Fruit fly (Drosophila melanogaster): Measurements from ENCODE around the gene aly.

The aly gene

DNA sequence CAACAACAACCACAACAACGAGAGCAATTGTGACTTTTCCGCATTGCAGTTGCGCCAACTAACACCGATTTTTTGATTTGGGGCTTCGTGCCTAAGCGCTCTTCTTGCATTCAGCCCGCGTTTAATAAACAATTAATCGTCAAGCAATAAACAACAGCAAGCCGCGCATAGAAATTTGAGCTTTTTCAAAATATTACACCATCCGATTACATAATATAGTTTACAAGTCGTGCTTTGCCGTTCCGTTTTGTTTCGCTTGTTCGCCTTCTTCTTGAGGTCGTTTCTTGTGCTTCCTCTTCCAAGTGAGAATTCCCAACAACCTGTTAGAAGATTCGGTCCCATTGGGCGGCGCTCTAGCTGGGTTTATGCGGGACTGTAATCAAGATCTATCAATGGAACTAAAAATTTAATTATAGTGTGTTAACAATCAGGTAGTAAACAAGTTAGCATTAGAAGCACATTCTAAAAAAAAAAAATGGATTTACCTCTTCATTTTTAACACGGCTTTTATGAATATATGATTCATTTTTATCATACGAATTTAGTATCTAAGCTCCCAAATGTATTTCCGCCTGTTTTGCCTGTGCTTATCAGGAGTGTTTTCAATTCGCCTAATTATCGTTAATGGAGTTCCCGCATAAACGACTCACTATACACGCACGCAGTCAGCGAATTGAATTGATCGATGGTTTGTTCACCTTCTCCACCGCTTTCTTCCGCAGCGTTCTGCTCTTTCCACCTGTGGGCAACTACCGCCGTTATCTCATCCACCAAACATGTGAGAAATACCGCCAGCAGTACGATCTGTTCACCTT is 9.7 kb upstream of the aly start (continued):
- peak in 1 of 3 experiments; percentile 90 for TF ChIP-seq lola (GFP tag; optimal IDR thresholded peaks at IDR 0.05)
- no peak for TF ChIP-seq Hr39 (optimal IDR thresholded peaks at IDR 0.05)
- peak; percentile 69 for TF ChIP-seq Bdp1 (GFP tag; optimal IDR thresholded peaks at IDR 0.05)
- TF ChIP-seq CG6175 (GFP tag; IDR thresholded peaks at IDR 0.05) = no peak
- peak; percentile 64 for TF ChIP-seq CG7786 (GFP tag; optimal IDR thresholded peaks at IDR 0.05)
- no peak for TF ChIP-seq Poxn (GFP tag; IDR thresholded peaks at IDR 0.05)
- TF ChIP-seq MBD-R2 (GFP tag; IDR thresholded peaks at IDR 0.05) = peak; percentile 23; the same call in 1 of the 2 replicates
- peak; percentile 5 for TF ChIP-seq CG4617 (GFP tag; optimal IDR thresholded peaks at IDR 0.05; ENCODE audit: borderline replicate concordance)
- TF ChIP-seq C15 (GFP tag; IDR thresholded peaks at IDR 0.05) = peak; percentile 71; the same call in 1 of the 3 replicates
- TF ChIP-seq Hr78 (GFP tag; optimal IDR thresholded peaks at IDR 0.05) = peak in 1 of 2 experiments; percentile 61
- peak; percentile 89 for TF ChIP-seq row (GFP tag; IDR thresholded peaks at IDR 0.05)
- TF ChIP-seq sug (tag; optimal IDR thresholded peaks at IDR 0.05) = peak; percentile 85
- TF ChIP-seq CG3847 (GFP tag; IDR thresholded peaks at IDR 0.05) = peak; percentile 84
- TF ChIP-seq bsh (GFP tag; optimal IDR thresholded peaks at IDR 0.05) = peak; percentile 73 to 88
- TF ChIP-seq CG32772 (GFP tag; IDR thresholded peaks at IDR 0.05) = 0 out of 2 replicates have a peak, but pooled peaks have one; percentile 25
- TF ChIP-seq CG8478 (optimal IDR thresholded peaks at IDR 0.05) = no peak
- peak; percentile 74; the same call in 2 of the 4 replicates for TF ChIP-seq chinmo (GFP tag; IDR thresholded peaks at IDR 0.05; ENCODE audit: partially characterized antibody)
- peak; percentile 70 for TF ChIP-seq CG33213 (GFP tag; optimal IDR thresholded peaks at IDR 0.05)
- TF ChIP-seq vvl (GFP tag; IDR thresholded peaks at IDR 0.05) = peak; percentile 67
- TF ChIP-seq CG18476 (GFP tag; optimal IDR thresholded peaks at IDR 0.05) = peak; percentile 80
- TF ChIP-seq yki (optimal IDR thresholded peaks at IDR 0.05) = peak; percentile 19
- TF ChIP-seq sima (GFP tag; optimal IDR thresholded peaks at IDR 0.05) = peak; percentile 63
- TF ChIP-seq dmrt11E (tag; optimal IDR thresholded peaks at IDR 0.05) = peak; percentile 87
- TF ChIP-seq CG2712 (tag; optimal IDR thresholded peaks at IDR 0.05) = peak; percentile 88
- peak; percentile 88 for TF ChIP-seq Blimp-1 (GFP tag; optimal IDR thresholded peaks at IDR 0.05)
- peak; percentile 6; the same call in 1 of the 3 replicates for TF ChIP-seq H15 (GFP tag; IDR thresholded peaks at IDR 0.05)
- TF ChIP-seq CG7372 (GFP tag; IDR thresholded peaks at IDR 0.05) = peak; percentile 59
- peak; percentile 59 for TF ChIP-seq CG8281 (tag; optimal IDR thresholded peaks at IDR 0.05)
- no peak for TF ChIP-seq mld (GFP tag; IDR thresholded peaks at IDR 0.05; ENCODE audit: partially characterized antibody)
- TF ChIP-seq emc (GFP tag; optimal IDR thresholded peaks at IDR 0.05) = no peak
- TF ChIP-seq ac (GFP tag; optimal IDR thresholded peaks at IDR 0.05) = peak; percentile 48
- peak; percentile 61 for TF ChIP-seq dimm (GFP tag; IDR thresholded peaks at IDR 0.05)
- TF ChIP-seq Atf6 (GFP tag; IDR thresholded peaks at IDR 0.05) = peak; percentile 90
- no peak for TF ChIP-seq CG42726 (GFP tag; IDR thresholded peaks at IDR 0.05; ENCODE audit: partially characterized antibody)
- peak; percentile 56 for TF ChIP-seq CG31365 (tag; optimal IDR thresholded peaks at IDR 0.05)
- peak; percentile 56 for TF ChIP-seq CG10654 (GFP tag; optimal IDR thresholded peaks at IDR 0.05)
- TF ChIP-seq CG11085 (GFP tag; IDR thresholded peaks at IDR 0.05) = no peak
- peak; percentile 59 for TF ChIP-seq mam (GFP tag; optimal IDR thresholded peaks at IDR 0.05)
- peak; percentile 53 for TF ChIP-seq pum (GFP tag; optimal IDR thresholded peaks at IDR 0.05)
- TF ChIP-seq CG3995 (GFP tag; optimal IDR thresholded peaks at IDR 0.05) = peak; percentile 58
- no peak for TF ChIP-seq CG16779 (GFP tag; IDR thresholded peaks at IDR 0.05)
- TF ChIP-seq CG1832 (GFP tag; optimal IDR thresholded peaks at IDR 0.05) = no peak
- peak; percentile 88 for TF ChIP-seq gcm (GFP tag; optimal IDR thresholded peaks at IDR 0.05)
- TF ChIP-seq NFAT (GFP tag; IDR thresholded peaks at IDR 0.05) = peak; percentile 48; the same call in 1 of the 2 replicates
- TF ChIP-seq CG2202 (tag; optimal IDR thresholded peaks at IDR 0.05) = peak; percentile 76
- peak; percentile 67; the same call in 1 of the 3 replicates for TF ChIP-seq CG11456 (GFP tag; IDR thresholded peaks at IDR 0.05)
- peak; percentile 73 for TF ChIP-seq Hand (GFP tag; optimal IDR thresholded peaks at IDR 0.05)
- peak; percentile 89 for TF ChIP-seq Hmr (GFP tag; optimal IDR thresholded peaks at IDR 0.05)
- TF ChIP-seq CG31441 (GFP tag; IDR thresholded peaks at IDR 0.05) = peak; percentile 87

Data from whole organism, embryonic.